Worm (Caenorhabditis elegans): Measurements from ENCODE around the gene ugt-43.
A peak's percentile ranks its signal among the peaks of the same experiment; 100 is the strongest.

The ugt-43 gene

ce11 chrIV:10503750-10504232 is 39.4 kb downstream of the ugt-43 start (continued):
- TF ChIP-seq aha-1 (tag; optimal IDR thresholded peaks at IDR 0.05) (no peak), ceh-63 (GFP tag; optimal IDR thresholded peaks at IDR 0.05) (no peak), tbx-2 (tag; optimal IDR thresholded peaks at IDR 0.05) (peak; percentile 71), mef-2 (tag; optimal IDR thresholded peaks at IDR 0.05) (peak; percentile 60), nhr-11 (tag; optimal IDR thresholded peaks at IDR 0.05) (no peak), unc-30 (tag; optimal IDR thresholded peaks at IDR 0.05) (no peak), fkh-10 (GFP tag; optimal IDR thresholded peaks at IDR 0.05) (peak; percentile 95), efl-1 (optimal IDR thresholded peaks at IDR 0.05) (peak; percentile 41 to 44), efl-1 (GFP tag; optimal IDR thresholded peaks at IDR 0.05 in 1 of 2) (peak; percentile 12 to 23), sox-4 (tag; optimal IDR thresholded peaks at IDR 0.05) (no peak), ceh-88 (GFP tag; IDR thresholded peaks at IDR 0.05) (0 out of 2 replicates have a peak, but pooled peaks have one; percentile 21), hlh-17 (GFP tag; optimal IDR thresholded peaks at IDR 0.05; ENCODE audit: borderline replicate concordance) (no peak), lin-14 (GFP tag; optimal IDR thresholded peaks at IDR 0.05) (peak; percentile 94), C04F5.9 (tag; optimal IDR thresholded peaks at IDR 0.05) (no peak), ama-1 (optimal IDR thresholded peaks at IDR 0.05) (peak; percentile 25), fkh-4 (tag; optimal IDR thresholded peaks at IDR 0.05; ENCODE audit: borderline replicate concordance) (no peak), unc-86 (tag; optimal IDR thresholded peaks at IDR 0.05) (peak; percentile 73), pag-3 (tag; optimal IDR thresholded peaks at IDR 0.05; ENCODE audit: borderline replicate concordance, insufficient read depth) (no peak), lin-35 (GFP tag; optimal IDR thresholded peaks at IDR 0.05) (peak; percentile 30 to 35), zag-1 (tag; optimal IDR thresholded peaks at IDR 0.05) (peak; percentile 55), lin-15B (tag; optimal IDR thresholded peaks at IDR 0.05) (no peak), nhr-47 (tag; optimal IDR thresholded peaks at IDR 0.05) (peak; percentile 73), aly-2 (tag; optimal IDR thresholded peaks at IDR 0.05) (no peak), unc-62 (GFP tag; optimal IDR thresholded peaks at IDR 0.05) (no peak), C16A3.4 (tag; optimal IDR thresholded peaks at IDR 0.05) (peak; percentile 16), ceh-8 (GFP tag; optimal IDR thresholded peaks at IDR 0.05) (peak; percentile 32)

ce11 chrIV:10505016-10505415 is 40.6 kb downstream of the ugt-43 start:
- no peak for TF ChIP-seq mdl-1 (tag; optimal IDR thresholded peaks at IDR 0.05)
- TF ChIP-seq lin-14 (GFP tag; optimal IDR thresholded peaks at IDR 0.05), result peak; percentile 69
- peak; percentile 26 for TF ChIP-seq fkh-10 (GFP tag; optimal IDR thresholded peaks at IDR 0.05)
- no peak for TF ChIP-seq aly-2 (tag; optimal IDR thresholded peaks at IDR 0.05)
- peak in 1 of 2 experiments; percentile 26 for TF ChIP-seq ztf-11 (tag; optimal IDR thresholded peaks at IDR 0.05)
- TF ChIP-seq lsy-2 (tag; optimal IDR thresholded peaks at IDR 0.05), result peak in 1 of 2 experiments; percentile 7
- no peak for TF ChIP-seq Y116A8C.19 (tag; optimal IDR thresholded peaks at IDR 0.05; ENCODE audit: borderline replicate concordance)
- peak; percentile 42 for TF ChIP-seq unc-86 (tag; optimal IDR thresholded peaks at IDR 0.05)
- no peak for TF ChIP-seq nhr-20 (tag; optimal IDR thresholded peaks at IDR 0.05)
- TF ChIP-seq hlh-4 (tag; optimal IDR thresholded peaks at IDR 0.05), result no peak
- peak; percentile 31 for TF ChIP-seq pax-3 (tag; optimal IDR thresholded peaks at IDR 0.05)
- TF ChIP-seq nhr-76 (tag; optimal IDR thresholded peaks at IDR 0.05), result no peak
- TF ChIP-seq snu-23 (GFP tag; optimal IDR thresholded peaks at IDR 0.05), result peak; percentile 13
- TF ChIP-seq nhr-47 (tag; optimal IDR thresholded peaks at IDR 0.05), result peak; percentile 12
- TF ChIP-seq pag-3 (tag; optimal IDR thresholded peaks at IDR 0.05; ENCODE audit: borderline replicate concordance, insufficient read depth), result no peak
- TF ChIP-seq nhr-71 (tag; optimal IDR thresholded peaks at IDR 0.05), result peak; percentile 10
- TF ChIP-seq ceh-82 (tag; optimal IDR thresholded peaks at IDR 0.05), result peak in 1 of 3 experiments; percentile 23
- peak; percentile 45 for TF ChIP-seq tbx-2 (tag; optimal IDR thresholded peaks at IDR 0.05)
- TF ChIP-seq C34B4.2 (tag; optimal IDR thresholded peaks at IDR 0.05), result no peak
- TF ChIP-seq lin-35 (GFP tag; optimal IDR thresholded peaks at IDR 0.05), result no peak
- TF ChIP-seq swsn-7 (tag; optimal IDR thresholded peaks at IDR 0.05), result peak; percentile 6
- no peak for TF ChIP-seq nhr-19 (GFP tag; conservative IDR thresholded peaks at IDR 0.05)
- TF ChIP-seq isw-1 (GFP tag; IDR thresholded peaks at IDR 0.05), result no peak
- no peak for TF ChIP-seq nhr-77 (tag; optimal IDR thresholded peaks at IDR 0.05)
- TF ChIP-seq tlp-1 (tag; optimal IDR thresholded peaks at IDR 0.05), result no peak
- no peak for TF ChIP-seq sup-37 (GFP tag; optimal IDR thresholded peaks at IDR 0.05)
